Fruit fly (Drosophila melanogaster): Measurements from ENCODE around the gene CG9135.

The CG9135 gene

DNA sequence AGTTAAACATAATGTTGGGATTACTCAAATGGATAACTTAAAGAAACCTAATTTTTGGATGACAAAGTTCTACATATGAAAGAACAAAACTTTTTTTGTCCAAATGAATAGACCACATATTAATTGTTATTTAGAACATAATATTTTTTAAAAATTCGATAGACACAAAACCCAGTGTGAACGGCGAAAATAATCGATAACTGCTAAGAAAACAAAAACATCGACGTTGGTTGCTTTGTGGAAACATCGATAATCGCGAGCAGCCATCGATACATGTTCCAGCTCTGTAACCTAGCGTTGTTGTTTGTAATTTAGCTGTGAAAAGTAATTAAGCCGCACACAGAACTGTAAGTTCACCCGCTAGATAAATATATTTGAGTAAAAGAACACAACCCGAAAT is at the start of gene CG9135:
Gene CG9135 (plus strand): TSS at position 226 of the 400 bp plus-strand sequence.
- TF ChIP-seq sr (GFP tag; IDR thresholded peaks at IDR 0.05) (no peak), CG7357 (GFP tag; IDR thresholded peaks at IDR 0.05) (peak; percentile 94), CG4617 (GFP tag; optimal IDR thresholded peaks at IDR 0.05; ENCODE audit: borderline replicate concordance) (peak; percentile 14), CG7928 (GFP tag; optimal IDR thresholded peaks at IDR 0.05) (no peak), eyg (GFP tag; optimal IDR thresholded peaks at IDR 0.05) (no peak), Nf-YA (GFP tag; IDR thresholded peaks at IDR 0.05) (no peak), pzg (GFP tag; optimal IDR thresholded peaks at IDR 0.05) (peak; percentile 86), onecut (GFP tag; IDR thresholded peaks at IDR 0.05) (no peak), ssp (GFP tag; IDR thresholded peaks at IDR 0.05) (peak; percentile 84), NfI (GFP tag; optimal IDR thresholded peaks at IDR 0.05) (no peak), insv (GFP tag; optimal IDR thresholded peaks at IDR 0.05) (no peak), CG15514 (GFP tag; optimal IDR thresholded peaks at IDR 0.05) (peak; percentile 58), pho (GFP tag; optimal IDR thresholded peaks at IDR 0.05) (no peak), Sin3A (optimal IDR thresholded peaks at IDR 0.05) (peak; percentile 42), grn (GFP tag; optimal IDR thresholded peaks at IDR 0.05) (no peak), crp (GFP tag; optimal IDR thresholded peaks at IDR 0.05) (peak in 1 of 2 experiments; percentile 19), CG1647 (GFP tag; optimal IDR thresholded peaks at IDR 0.05) (no peak), Pdp1 (GFP tag; optimal IDR thresholded peaks at IDR 0.05) (no peak), BEAF-32 (GFP tag; optimal IDR thresholded peaks at IDR 0.05) (peak; percentile 96), CG3407 (GFP tag; optimal IDR thresholded peaks at IDR 0.05) (no peak), H15 (GFP tag; IDR thresholded peaks at IDR 0.05) (no peak), CG7786 (GFP tag; optimal IDR thresholded peaks at IDR 0.05) (no peak), CG12391 (tag; optimal IDR thresholded peaks at IDR 0.05) (no peak), sob (GFP tag; IDR thresholded peaks at IDR 0.05) (peak; percentile 50; the same call in 1 of the 2 replicates), CkIIα-i1 (GFP tag; IDR thresholded peaks at IDR 0.05) (peak; percentile 69; the same call in 1 of the 2 replicates), nerfin-2 (GFP tag; IDR thresholded peaks at IDR 0.05; ENCODE audit: partially characterized antibody) (peak; percentile 99), jigr1 (GFP tag; IDR thresholded peaks at IDR 0.05) (no peak), otp (GFP tag; IDR thresholded peaks at IDR 0.05) (no peak), slou (GFP tag; optimal IDR thresholded peaks at IDR 0.05) (no peak), nau (GFP tag; optimal IDR thresholded peaks at IDR 0.05) (no peak), grau (tag; optimal IDR thresholded peaks at IDR 0.05) (no peak), zen2 (GFP tag; IDR thresholded peaks at IDR 0.05; ENCODE audit: partially characterized antibody) (peak; percentile 99), unc-4 (GFP tag; IDR thresholded peaks at IDR 0.05; ENCODE audit: partially characterized antibody) (peak; percentile 99), CG4820 (GFP tag; optimal IDR thresholded peaks at IDR 0.05) (no peak), psq (GFP tag; optimal IDR thresholded peaks at IDR 0.05) (no peak), Camta (GFP tag; optimal IDR thresholded peaks at IDR 0.05) (no peak), Dp (GFP tag; optimal IDR thresholded peaks at IDR 0.05) (peak; percentile 70), CG7963 (GFP tag; IDR thresholded peaks at IDR 0.05; ENCODE audit: partially characterized antibody) (peak; percentile 100), en (GFP tag; optimal IDR thresholded peaks at IDR 0.05) (no peak), CG31365 (tag; optimal IDR thresholded peaks at IDR 0.05) (no peak), dm (GFP tag; optimal IDR thresholded peaks at IDR 0.05) (no peak), CG11093 (GFP tag; IDR thresholded peaks at IDR 0.05) (no peak), CG31441 (GFP tag; IDR thresholded peaks at IDR 0.05) (no peak), CG17361 (GFP tag; IDR thresholded peaks at IDR 0.05) (no peak), Dek (tag; optimal IDR thresholded peaks at IDR 0.05) (peak; percentile 35), luna (GFP tag; optimal IDR thresholded peaks at IDR 0.05) (peak; percentile 6), Ets65A (GFP tag) (peak; percentile 53), GATAe (GFP tag; conservative IDR thresholded peaks at IDR 0.05) (no peak), chn (GFP tag; optimal IDR thresholded peaks at IDR 0.05) (no peak), CG15011 (GFP tag; optimal IDR thresholded peaks at IDR 0.05) (no peak), da (GFP tag; optimal IDR thresholded peaks at IDR 0.05) (no peak), CG15073 (GFP tag; optimal IDR thresholded peaks at IDR 0.05) (no peak)
